Worm (Caenorhabditis elegans): Measurements from ENCODE around the gene F56C3.9.

Gene F56C3.9

DNA sequence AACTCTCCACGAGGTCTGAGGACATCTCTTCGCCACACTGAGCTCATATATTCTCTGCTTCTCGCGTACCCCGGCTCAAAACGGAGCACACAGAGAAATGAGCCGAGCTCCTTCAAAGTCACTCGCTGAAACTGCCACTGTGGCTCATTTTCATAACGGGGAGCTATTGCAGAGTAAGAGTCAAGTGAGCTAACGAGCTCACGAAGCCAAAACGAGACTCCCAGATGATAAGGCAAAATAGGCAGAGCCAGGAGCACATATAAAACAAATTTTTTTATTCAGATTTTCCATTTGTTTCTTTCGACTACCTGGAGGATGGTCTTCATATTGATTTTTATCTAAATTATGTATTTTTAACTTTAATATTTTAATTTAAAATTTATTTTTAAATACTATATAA is 30.7 kb upstream of the F56C3.9 start, which contains the start of gene F19G12.3:
Gene F19G12.3 (plus strand): TSS at position 301 of the 400 bp plus-strand sequence.
- TF ChIP-seq ceh-31 (tag; optimal IDR thresholded peaks at IDR 0.05) (no peak), tbx-7 (tag; optimal IDR thresholded peaks at IDR 0.05) (no peak), pros-1 (tag; optimal IDR thresholded peaks at IDR 0.05) (no peak), F13H6.1 (tag; optimal IDR thresholded peaks at IDR 0.05) (no peak), hlh-30 (tag; optimal IDR thresholded peaks at IDR 0.05; ENCODE audit: insufficient read depth) (no peak), nhr-232 (tag; optimal IDR thresholded peaks at IDR 0.05) (no peak), ceh-18 (tag; optimal IDR thresholded peaks at IDR 0.05) (no peak), syd-9 (tag; optimal IDR thresholded peaks at IDR 0.05) (no peak), ceh-6 (GFP tag; optimal IDR thresholded peaks at IDR 0.05) (no peak), ceh-24 (tag; optimal IDR thresholded peaks at IDR 0.05) (no peak), ztf-16 (tag; optimal IDR thresholded peaks at IDR 0.05) (no peak), Y22D7AL.16 (tag; optimal IDR thresholded peaks at IDR 0.05) (no peak), unc-86 (tag; optimal IDR thresholded peaks at IDR 0.05) (no peak), npax-4 (tag; optimal IDR thresholded peaks at IDR 0.05) (no peak), sdc-2 (tag; optimal IDR thresholded peaks at IDR 0.05) (no peak), rnt-1 (tag; optimal IDR thresholded peaks at IDR 0.05) (no peak)

DNA sequence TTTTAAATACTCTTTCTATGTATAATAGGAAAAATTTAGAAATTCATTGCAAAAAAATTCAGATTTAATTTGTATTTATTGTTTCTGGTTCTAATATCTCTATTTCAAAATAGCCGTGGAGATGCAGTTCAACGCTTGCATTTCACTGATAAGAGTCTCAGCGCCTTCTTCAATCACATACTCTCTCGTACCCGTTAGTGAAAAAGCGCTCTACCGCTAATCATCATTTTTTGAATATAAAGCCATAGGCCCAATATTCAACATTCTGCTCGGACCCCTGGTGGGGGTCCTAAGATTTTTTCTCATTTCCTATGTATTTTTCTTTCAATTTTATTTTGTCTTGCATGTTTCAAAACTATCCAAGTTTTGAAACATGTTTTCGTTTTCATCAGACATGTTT is 26.7 kb upstream of the F56C3.9 start:
- no peak for TF ChIP-seq pat-9 (tag; optimal IDR thresholded peaks at IDR 0.05)
- no peak for TF ChIP-seq ceh-30 (tag; optimal IDR thresholded peaks at IDR 0.05)
- TF ChIP-seq ttx-3 (tag; optimal IDR thresholded peaks at IDR 0.05), result no peak
- no peak for TF ChIP-seq syd-9 (tag; optimal IDR thresholded peaks at IDR 0.05)
- TF ChIP-seq pros-1 (tag; optimal IDR thresholded peaks at IDR 0.05), result no peak
- TF ChIP-seq rnt-1 (tag; optimal IDR thresholded peaks at IDR 0.05), result no peak
- no peak for TF ChIP-seq C38D4.7 (GFP tag; optimal IDR thresholded peaks at IDR 0.05)
- no peak for TF ChIP-seq ceh-34 (tag; optimal IDR thresholded peaks at IDR 0.05)
- no peak for TF ChIP-seq unc-55 (GFP tag; optimal IDR thresholded peaks at IDR 0.05)
- no peak for TF ChIP-seq unc-86 (tag; optimal IDR thresholded peaks at IDR 0.05)
- no peak for TF ChIP-seq madf-2 (tag; optimal IDR thresholded peaks at IDR 0.05)
- TF ChIP-seq sox-4 (tag; optimal IDR thresholded peaks at IDR 0.05), result no peak
- no peak for TF ChIP-seq mec-3 (tag; optimal IDR thresholded peaks at IDR 0.05; ENCODE audit: borderline replicate concordance)
- TF ChIP-seq ets-4 (tag; optimal IDR thresholded peaks at IDR 0.05), result no peak
- no peak for TF ChIP-seq fkh-10 (GFP tag; optimal IDR thresholded peaks at IDR 0.05)
- TF ChIP-seq T23F11.4 (GFP tag; optimal IDR thresholded peaks at IDR 0.05), result no peak
- TF ChIP-seq pag-3 (tag; optimal IDR thresholded peaks at IDR 0.05; ENCODE audit: borderline replicate concordance), result no peak

DNA sequence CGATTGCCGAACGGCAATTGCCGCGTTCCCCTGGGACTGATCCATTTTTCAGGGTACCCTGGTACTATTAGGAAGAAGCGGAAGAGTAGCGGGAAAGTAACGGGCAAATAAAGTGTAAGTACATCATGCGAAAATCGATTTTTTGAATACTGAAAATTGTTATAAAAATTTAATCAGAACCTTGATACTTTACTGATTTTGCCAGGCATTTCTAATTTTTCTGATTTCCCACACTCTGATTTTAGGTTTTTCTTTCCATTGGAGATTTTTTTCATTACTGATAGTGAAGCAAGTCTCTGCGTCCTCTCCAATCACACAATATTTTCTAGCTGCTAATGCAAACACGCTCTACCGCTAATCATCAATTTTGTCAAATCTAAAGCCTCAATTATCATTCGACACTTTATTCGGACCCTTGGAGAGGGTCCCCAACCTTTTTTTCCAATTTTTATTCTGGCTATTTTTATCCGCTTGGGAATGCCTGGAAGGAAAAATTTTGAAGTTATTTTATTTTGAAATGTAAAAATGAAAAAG is 25.4 kb upstream of the F56C3.9 start, which contains the start of gene F19G12.9:
Gene F19G12.9 (plus strand): TSS at position 51 of the 534 bp plus-strand sequence.
- no peak for TF ChIP-seq fax-1 (tag; optimal IDR thresholded peaks at IDR 0.05)
- no peak for TF ChIP-seq ceh-34 (tag; optimal IDR thresholded peaks at IDR 0.05)
- TF ChIP-seq nfya-1 (tag; optimal IDR thresholded peaks at IDR 0.05), result no peak
- TF ChIP-seq npax-4 (tag; optimal IDR thresholded peaks at IDR 0.05), result no peak
- no peak for TF ChIP-seq fkh-6 (tag; optimal IDR thresholded peaks at IDR 0.05)
- no peak for TF ChIP-seq nhr-11 (tag; optimal IDR thresholded peaks at IDR 0.05)
- no peak for TF ChIP-seq pat-9 (tag; optimal IDR thresholded peaks at IDR 0.05)
- TF ChIP-seq ceh-18 (tag; optimal IDR thresholded peaks at IDR 0.05), result no peak
- no peak for TF ChIP-seq ceh-24 (tag; optimal IDR thresholded peaks at IDR 0.05)
- TF ChIP-seq ref-2 (tag; optimal IDR thresholded peaks at IDR 0.05), result no peak
- no peak for TF ChIP-seq ahr-1 (tag; optimal IDR thresholded peaks at IDR 0.05)
- no peak for TF ChIP-seq lin-11 (tag; optimal IDR thresholded peaks at IDR 0.05)
- no peak for TF ChIP-seq hlh-13 (GFP tag; optimal IDR thresholded peaks at IDR 0.05)
- no peak for TF ChIP-seq syd-9 (tag; optimal IDR thresholded peaks at IDR 0.05)
- no peak for TF ChIP-seq ceh-2 (tag; optimal IDR thresholded peaks at IDR 0.05)
- TF ChIP-seq ceh-9 (tag; optimal IDR thresholded peaks at IDR 0.05), result no peak
- no peak for TF ChIP-seq eyg-1 (tag; optimal IDR thresholded peaks at IDR 0.05)
- TF ChIP-seq sox-2 (GFP tag; IDR thresholded peaks at IDR 0.05), result no peak
